Worm (Caenorhabditis elegans) whole organism, mixed stage, embryonic: ENCODE data around the gene T23D5.8.

Source experiments
- M03D4.4 ChIP-seq: sonication (generic microtip); optimal IDR thresholded peaks from 2 replicates; lab custom pipeline; 2017; ENCODE audit warnings: mild to moderate bottlenecking, missing genetic modification characterization, missing compliant biosample characterization
- bed-3 ChIP-seq: fragments of 200-800 bp; sonication (Bioruptor generic); optimal IDR thresholded peaks from 3 replicates; lab custom pipeline; 2018; ENCODE audit warnings: mild to moderate bottlenecking, missing genetic modification characterization, moderate library complexity, missing compliant biosample characterization
- ceh-39 ChIP-seq: fragments of 150-350 bp; optimal IDR thresholded peaks from 2 replicates; lab custom pipeline; 2014; ENCODE audit warnings: missing biosample characterization, missing genetic modification characterization
- ceh-43 ChIP-seq: fragments of 200-800 bp; sonication (Bioruptor generic); optimal IDR thresholded peaks from 2 replicates; lab custom pipeline; 2018; ENCODE audit warnings: mild to moderate bottlenecking, missing genetic modification characterization, moderate library complexity, missing compliant biosample characterization
- ceh-83 ChIP-seq: fragments of 200-800 bp; sonication (Bioruptor generic); optimal IDR thresholded peaks from 2 replicates; lab custom pipeline; 2018; ENCODE audit warnings: mild to moderate bottlenecking, missing genetic modification characterization, missing compliant biosample characterization
- cnd-1 ChIP-seq: fragments of 200-800 bp; sonication (Bioruptor generic); optimal IDR thresholded peaks from 2 replicates; lab custom pipeline; 2018; ENCODE audit warnings: mild to moderate bottlenecking, missing genetic modification characterization, missing compliant biosample characterization
- drap-1 ChIP-seq: fragments of 200-800 bp; sonication (Bioruptor generic); optimal IDR thresholded peaks from 3 replicates; lab custom pipeline; 2018; ENCODE audit warnings: mild to moderate bottlenecking, missing genetic modification characterization, missing compliant biosample characterization
- elt-1 ChIP-seq: sonication (generic microtip); optimal IDR thresholded peaks from 2 replicates; lab custom pipeline; 2017; ENCODE audit warnings: missing genetic modification characterization, mild to moderate bottlenecking, missing compliant biosample characterization, antibody characterized with exemption, moderate library complexity, borderline replicate concordance; ENCODE audit not compliant: insufficient read depth
- elt-3 ChIP-seq: fragments of 150-350 bp; optimal IDR thresholded peaks from 2 replicates; lab custom pipeline; 2014; ENCODE audit warnings: missing biosample characterization, missing genetic modification characterization
- flh-1 ChIP-seq: fragments of 200-800 bp; sonication (Bioruptor generic); optimal IDR thresholded peaks from 2 replicates; lab custom pipeline; 2018; ENCODE audit warnings: mild to moderate bottlenecking, missing genetic modification characterization, moderate library complexity, missing compliant biosample characterization
- ham-2 ChIP-seq: fragments of 200-800 bp; sonication (Bioruptor generic); optimal IDR thresholded peaks from 2 replicates; lab custom pipeline; 2018; ENCODE audit warnings: mild to moderate bottlenecking, missing genetic modification characterization, missing compliant biosample characterization
- hlh-1 ChIP-seq: fragments of 150-350 bp; optimal IDR thresholded peaks from 2 replicates; lab custom pipeline; 2014; ENCODE audit warnings: missing biosample characterization, missing genetic modification reagents, missing genetic modification characterization
- lin-13 ChIP-seq: fragments of 150-350 bp; optimal IDR thresholded peaks from 2 replicates; lab custom pipeline; 2014; ENCODE audit warnings: missing biosample characterization, missing genetic modification characterization
- lin-32 ChIP-seq: fragments of 200-800 bp; sonication (Bioruptor generic); optimal IDR thresholded peaks from 2 replicates; lab custom pipeline; 2018; ENCODE audit warnings: mild to moderate bottlenecking, missing genetic modification characterization, missing compliant biosample characterization
- lsy-2 ChIP-seq: fragments of 150-350 bp; optimal IDR thresholded peaks from 2 replicates; lab custom pipeline; 2014; ENCODE audit warnings: missing biosample characterization, missing genetic modification characterization
- mab-5 ChIP-seq: fragments of 150-350 bp; optimal IDR thresholded peaks from 2 replicates; lab custom pipeline; 2014; ENCODE audit warnings: missing biosample characterization, missing genetic modification characterization
- mep-1 ChIP-seq: fragments of 150-350 bp; optimal IDR thresholded peaks from 2 replicates; lab custom pipeline; 2017; ENCODE audit warnings: missing biosample characterization, missing genetic modification reagents, missing genetic modification characterization, inconsistent platforms
- mls-2 ChIP-seq: sonication (generic microtip); optimal IDR thresholded peaks from 2 replicates; lab custom pipeline; 2016; ENCODE audit warnings: mild to moderate bottlenecking, missing genetic modification characterization, moderate library complexity, missing compliant biosample characterization
- nhr-12 ChIP-seq: fragments of 150-350 bp; optimal IDR thresholded peaks from 2 replicates; lab custom pipeline; 2014; ENCODE audit warnings: missing biosample characterization, missing genetic modification characterization
- nhr-2 ChIP-seq: fragments of 150-350 bp; optimal IDR thresholded peaks from 2 replicates; lab custom pipeline; 2014; ENCODE audit warnings: missing biosample characterization, missing genetic modification characterization
- nhr-237 ChIP-seq: fragments of 150-350 bp; optimal IDR thresholded peaks from 2 replicates; lab custom pipeline; 2014; ENCODE audit warnings: missing biosample characterization, missing genetic modification characterization
- nhr-28 ChIP-seq: fragments of 150-350 bp; optimal IDR thresholded peaks from 2 replicates; lab custom pipeline; 2014; ENCODE audit warnings: missing biosample characterization, missing genetic modification characterization
- nhr-76 ChIP-seq: sonication (generic microtip); optimal IDR thresholded peaks from 2 replicates; lab custom pipeline; 2017; ENCODE audit warnings: missing biosample characterization, missing genetic modification characterization
- pha-4 ChIP-seq: fragments of 150-350 bp; optimal IDR thresholded peaks from 2 replicates; lab custom pipeline; 2018; ENCODE audit warnings: missing biosample characterization, missing genetic modification reagents, missing genetic modification characterization
- sem-2 ChIP-seq: fragments of 200-800 bp; sonication (Bioruptor generic); optimal IDR thresholded peaks from 2 replicates; lab custom pipeline; 2018; ENCODE audit warnings: mild to moderate bottlenecking, missing genetic modification characterization, missing compliant biosample characterization
- sptf-1 ChIP-seq: sonication (generic microtip); optimal IDR thresholded peaks from 2 replicates; lab custom pipeline; 2017; ENCODE audit warnings: mild to moderate bottlenecking, missing genetic modification characterization, moderate library complexity, missing compliant biosample characterization
- unc-120 ChIP-seq: sonication (generic microtip); optimal IDR thresholded peaks from 2 replicates; lab custom pipeline; 2017; ENCODE audit warnings: missing genetic modification characterization, missing compliant biosample characterization; ENCODE audit not compliant: poor library complexity, severe bottlenecking
- unc-39 ChIP-seq: fragments of 150-350 bp; optimal IDR thresholded peaks from 2 replicates; lab custom pipeline; 2014; ENCODE audit warnings: missing biosample characterization, missing genetic modification characterization
- zip-8 ChIP-seq: fragments of 150-350 bp; optimal IDR thresholded peaks from 2 replicates; lab custom pipeline; 2014; ENCODE audit warnings: missing biosample characterization, missing genetic modification characterization
- ztf-11 ChIP-seq: fragments of 150-350 bp; optimal IDR thresholded peaks from 2 replicates; lab custom pipeline; 2014; ENCODE audit warnings: missing biosample characterization, missing genetic modification characterization

T23D5.8 gene

ce11 chrV:15716679-15717078 lies 31.6 kb downstream of the T23D5.8 start, which contains the start of gene Y6E2A.4:
Gene Y6E2A.4, minus strand, starts transcription at chrV:15716779.
- TF ChIP-seq nhr-28 (tag; lab: Kevin White, UChicago): no peak
- TF ChIP-seq, all 35 proteins: peak for 0

ce11 chrV:15715636-15716035 lies 32.6 kb downstream of the T23D5.8 start:
- no peak for TF ChIP-seq bed-3 (GFP tag; lab: Kevin White, UChicago)
- TF ChIP-seq ceh-83 (GFP tag; lab: Kevin White, UChicago): no peak
- TF ChIP-seq ham-2 (GFP tag; lab: Kevin White, UChicago): no peak
- TF ChIP-seq nhr-76: no peak
- TF ChIP-seq ztf-11: no peak
- TF ChIP-seq mab-5 (tag; lab: Kevin White, UChicago): no peak
- TF ChIP-seq sem-2: no peak
- TF ChIP-seq nhr-237 (tag; lab: Kevin White, UChicago): no peak
- TF ChIP-seq nhr-12 (tag; lab: Kevin White, UChicago): no peak
- no peak for TF ChIP-seq lsy-2 (tag; lab: Kevin White, UChicago)
- TF ChIP-seq mep-1 (tag; lab: Kevin White, UChicago): no peak
- TF ChIP-seq unc-120 (tag; lab: Kevin White, UChicago): no peak

ce11 chrV:15712385-15712784 lies 35.9 kb downstream of the T23D5.8 start:
- TF ChIP-seq pha-4 (tag; lab: Kevin White, UChicago) (no peak), ztf-11 (no peak), mep-1 (tag; lab: Kevin White, UChicago) (no peak), mls-2 (no peak), lin-32 (GFP tag; lab: Kevin White, UChicago) (no peak), nhr-2 (tag; lab: Kevin White, UChicago) (no peak), flh-1 (GFP tag; lab: Kevin White, UChicago) (no peak), elt-1 (no peak), nhr-237 (tag; lab: Kevin White, UChicago) (no peak), elt-3 (tag; lab: Kevin White, UChicago) (no peak), mab-5 (tag; lab: Kevin White, UChicago) (no peak), hlh-1 (tag; lab: Kevin White, UChicago) (no peak), M03D4.4 (tag; lab: Kevin White, UChicago) (no peak), bed-3 (GFP tag; lab: Kevin White, UChicago) (no peak)
- TF ChIP-seq, all 35 proteins: peak for 0

- TF ChIP-seq lsy-2 (tag; lab: Kevin White, UChicago): no peak
- no peak for TF ChIP-seq ztf-11
- TF ChIP-seq unc-39 (tag; lab: Kevin White, UChicago): no peak
- TF ChIP-seq hlh-1 (tag; lab: Kevin White, UChicago): no peak
- TF ChIP-seq nhr-76: no peak
- TF ChIP-seq mab-5 (tag; lab: Kevin White, UChicago): no peak
- TF ChIP-seq sptf-1 (tag; lab: Kevin White, UChicago): no peak
- TF ChIP-seq ceh-39 (tag; lab: Kevin White, UChicago): no peak
These were observed 36.3 kb downstream of the T23D5.8 start, which contains the start of gene str-101 for ce11 chrV:15711898-15712297. Gene str-101, minus strand, starts transcription at chrV:15711998.

ce11 chrV:15710401-15710800 lies 37.8 kb downstream of the T23D5.8 start, which contains the start of gene Y6E2A.1:
Gene Y6E2A.1, minus strand, starts transcription at chrV:15710501.
- TF ChIP-seq ceh-83 (GFP tag; lab: Kevin White, UChicago): no peak
- TF ChIP-seq mep-1 (tag; lab: Kevin White, UChicago): no peak
- TF ChIP-seq lsy-2 (tag; lab: Kevin White, UChicago): no peak

ce11 chrV:15707982-15708381 lies 40.3 kb downstream of the T23D5.8 start:
- no peak for TF ChIP-seq drap-1 (GFP tag; lab: Kevin White, UChicago)
- no peak for TF ChIP-seq zip-8 (tag; lab: Kevin White, UChicago)
- TF ChIP-seq lin-13 (tag; lab: Kevin White, UChicago): no peak
- no peak for TF ChIP-seq unc-39 (tag; lab: Kevin White, UChicago)
- TF ChIP-seq ceh-43 (GFP tag; lab: Kevin White, UChicago): no peak
- no peak for TF ChIP-seq sem-2
- no peak for TF ChIP-seq cnd-1 (tag; lab: Kevin White, UChicago)
- no peak for TF ChIP-seq elt-1
